Fruit fly (Drosophila melanogaster): ENCODE measurements around the gene CG14229.

- TF ChIP-seq CG6808 (GFP tag; optimal IDR thresholded peaks at IDR 0.05) (no peak), salr (GFP tag; optimal IDR thresholded peaks at IDR 0.05) (no peak), Eip78C (GFP tag) (peak; percentile 71), CG31627 (GFP tag; optimal IDR thresholded peaks at IDR 0.05) (peak; percentile 56)
Observed at dm6 chrX:19665684-19666141, 29.3 kb downstream of the CG14229 start.
